Worm (Caenorhabditis elegans): ENCODE measurements around the gene K10H10.5.

The K10H10.5 gene

ce11 chrII:14479583-14480245 lies 21.8 kb upstream of the K10H10.5 start, which contains the start of gene C13B4.1 (continued):
- TF ChIP-seq snpc-4 (GFP tag; optimal IDR thresholded peaks at IDR 0.05): no peak
- peak in 1 of 4 experiments; percentile 16 for TF ChIP-seq snpc-4 (tag; optimal IDR thresholded peaks at IDR 0.05)
- no peak for TF ChIP-seq F37B4.10 (GFP tag; IDR thresholded peaks at IDR 0.05)
- no peak for TF ChIP-seq egl-44 (GFP tag; IDR thresholded peaks at IDR 0.05)
- TF ChIP-seq lsl-1 (GFP tag; optimal IDR thresholded peaks at IDR 0.05): peak; percentile 75
- TF ChIP-seq aptf-2 (GFP tag; conservative IDR thresholded peaks at IDR 0.05): no peak
- TF ChIP-seq F23B12.7 (tag; optimal IDR thresholded peaks at IDR 0.05; ENCODE audit: insufficient read depth): peak; percentile 41
- peak; percentile 11 for TF ChIP-seq him-1 (tag; optimal IDR thresholded peaks at IDR 0.05)
- no peak for TF ChIP-seq aptf-3 (GFP tag; IDR thresholded peaks at IDR 0.05)
- 0 out of 2 replicates have a peak, but pooled peaks have one; percentile 34 for TF ChIP-seq pbrm-1 (GFP tag; IDR thresholded peaks at IDR 0.05)
- peak; percentile 39 for TF ChIP-seq madf-8 (GFP tag; conservative IDR thresholded peaks at IDR 0.05)
- TF ChIP-seq hsf-1 (GFP tag; IDR thresholded peaks at IDR 0.05): no peak
- no peak for TF ChIP-seq T26A5.8 (tag; optimal IDR thresholded peaks at IDR 0.05)
- TF ChIP-seq ceh-79 (tag; optimal IDR thresholded peaks at IDR 0.05): no peak
- no peak for TF ChIP-seq nhr-120 (GFP tag; IDR thresholded peaks at IDR 0.05)
- no peak for TF ChIP-seq egrh-3 (GFP tag; IDR thresholded peaks at IDR 0.05)
- TF ChIP-seq snpc-1.3 (tag; optimal IDR thresholded peaks at IDR 0.05; ENCODE audit: insufficient read depth): no peak
- TF ChIP-seq mxl-1 (tag; optimal IDR thresholded peaks at IDR 0.05): no peak
- no peak for TF ChIP-seq K12H6.12 (tag; optimal IDR thresholded peaks at IDR 0.05)
- TF ChIP-seq sea-2 (GFP tag; IDR thresholded peaks at IDR 0.05): no peak
- TF ChIP-seq B0261.1 (tag; optimal IDR thresholded peaks at IDR 0.05): no peak
- no peak for TF ChIP-seq lag-1 (GFP tag; IDR thresholded peaks at IDR 0.05)
- no peak for TF ChIP-seq Y56A3A.18 (GFP tag; IDR thresholded peaks at IDR 0.05)
- TF ChIP-seq rcor-1 (GFP tag; IDR thresholded peaks at IDR 0.05): peak; percentile 67
- TF ChIP-seq madf-6 (GFP tag; IDR thresholded peaks at IDR 0.05): peak; percentile 80
- TF ChIP-seq ztf-22 (GFP tag; optimal IDR thresholded peaks at IDR 0.05): no peak
- TF ChIP-seq lin-35 (GFP tag; optimal IDR thresholded peaks at IDR 0.05): peak in 2 of 3 experiments; percentile 11 to 55
- TF ChIP-seq xnd-1 (tag; optimal IDR thresholded peaks at IDR 0.05): peak; percentile 50
- peak; percentile 61 for TF ChIP-seq ceh-91 (GFP tag; IDR thresholded peaks at IDR 0.05)
- TF ChIP-seq nfya-1 (tag; optimal IDR thresholded peaks at IDR 0.05; ENCODE audit: borderline replicate concordance, insufficient read depth): no peak
- no peak for TF ChIP-seq chd-7 (tag; optimal IDR thresholded peaks at IDR 0.05)
- TF ChIP-seq F52B5.7 (tag; optimal IDR thresholded peaks at IDR 0.05): no peak
- no peak for TF ChIP-seq zim-3 (tag; optimal IDR thresholded peaks at IDR 0.05)
- TF ChIP-seq Y79H2A.3 (GFP tag; conservative IDR thresholded peaks at IDR 0.05): no peak
- TF ChIP-seq F33H1.4 (GFP tag; IDR thresholded peaks at IDR 0.05): peak; percentile 75
- TF ChIP-seq sdz-38 (tag; optimal IDR thresholded peaks at IDR 0.05): no peak
- TF ChIP-seq akir-1 (GFP tag; optimal IDR thresholded peaks at IDR 0.05): no peak
- no peak for TF ChIP-seq nhr-80 (tag; optimal IDR thresholded peaks at IDR 0.05)
- TF ChIP-seq F57A8.1 (GFP tag; optimal IDR thresholded peaks at IDR 0.05): no peak
- no peak for TF ChIP-seq Y95B8A.8 (GFP tag; IDR thresholded peaks at IDR 0.05)
- peak; percentile 49 for TF ChIP-seq unc-130 (GFP tag; optimal IDR thresholded peaks at IDR 0.05)
- TF ChIP-seq F55B11.4 (tag; optimal IDR thresholded peaks at IDR 0.05; ENCODE audit: borderline replicate concordance, insufficient read depth): no peak
- peak; percentile 98 for TF ChIP-seq ceh-100 (GFP tag; IDR thresholded peaks at IDR 0.05)
- TF ChIP-seq tbp1 (GFP tag; optimal IDR thresholded peaks at IDR 0.05): peak; percentile 26
- peak; percentile 94 for TF ChIP-seq mcd-1 (GFP tag; IDR thresholded peaks at IDR 0.05)
- TF ChIP-seq Y53G8AR.9 (GFP tag; conservative IDR thresholded peaks at IDR 0.05): no peak
- no peak for TF ChIP-seq hrde-1 (tag; optimal IDR thresholded peaks at IDR 0.05; ENCODE audit: borderline replicate concordance)
- TF ChIP-seq ceh-58 (GFP tag; IDR thresholded peaks at IDR 0.05): no peak
